Fruit fly (Drosophila melanogaster): ENCODE measurements around the gene CG9386.

Gene CG9386

dm6 chr3R:9513052-9513420 lies 42.2 kb downstream of the CG9386 start, which contains the start of the genes Ras85D and Rlb1:
Gene Ras85D, minus strand, starts transcription at chr3R:9513067.
Gene Rlb1, plus strand, starts transcription at chr3R:9513327.
- TF ChIP-seq CG32264 (GFP tag; optimal IDR thresholded peaks at IDR 0.05): no peak
- TF ChIP-seq HLH106 (tag; optimal IDR thresholded peaks at IDR 0.05): peak; percentile 77
- no peak for TF ChIP-seq Hr78 (GFP tag; optimal IDR thresholded peaks at IDR 0.05)
- TF ChIP-seq Jra (GFP tag; optimal IDR thresholded peaks at IDR 0.05): peak; percentile 68
- TF ChIP-seq lola (GFP tag; optimal IDR thresholded peaks at IDR 0.05): no peak
- TF ChIP-seq usp (GFP tag; optimal IDR thresholded peaks at IDR 0.05): no peak
- TF ChIP-seq psq (GFP tag; optimal IDR thresholded peaks at IDR 0.05): peak; percentile 62
- peak; percentile 78 for TF ChIP-seq Hnf4 (GFP tag; optimal IDR thresholded peaks at IDR 0.05)
- peak; percentile 76 for TF ChIP-seq fru (GFP tag; optimal IDR thresholded peaks at IDR 0.05)
- no peak for TF ChIP-seq pan (optimal IDR thresholded peaks at IDR 0.05)
- peak; percentile 7 for TF ChIP-seq jim (GFP tag; optimal IDR thresholded peaks at IDR 0.05)
- TF ChIP-seq tai (GFP tag; optimal IDR thresholded peaks at IDR 0.05): peak; percentile 93
- TF ChIP-seq Sp1 (GFP tag; optimal IDR thresholded peaks at IDR 0.05): peak; percentile 49
- TF ChIP-seq brk (GFP tag; optimal IDR thresholded peaks at IDR 0.05): peak; percentile 64
- peak; percentile 45 for TF ChIP-seq Myc (optimal IDR thresholded peaks at IDR 0.05)
- no peak for TF ChIP-seq Abd-B (GFP tag; optimal IDR thresholded peaks at IDR 0.05)
- TF ChIP-seq foxo (GFP tag; optimal IDR thresholded peaks at IDR 0.05): peak in 1 of 2 experiments; percentile 81
- TF ChIP-seq GATAd (GFP tag; optimal IDR thresholded peaks at IDR 0.05): no peak
- TF ChIP-seq Hr83 (GFP tag; optimal IDR thresholded peaks at IDR 0.05; ENCODE audit: poor library complexity, severe bottlenecking): peak; percentile 18
- TF ChIP-seq Dfd (GFP tag; optimal IDR thresholded peaks at IDR 0.05): no peak
- peak; percentile 68 for TF ChIP-seq br (GFP tag; optimal IDR thresholded peaks at IDR 0.05)
- TF ChIP-seq N (GFP tag; optimal IDR thresholded peaks at IDR 0.05): no peak
- no peak for TF ChIP-seq dmrt93B (GFP tag; optimal IDR thresholded peaks at IDR 0.05)
- TF ChIP-seq dl (GFP tag; optimal IDR thresholded peaks at IDR 0.05; ENCODE audit: insufficient read depth in 1 of 2, partially characterized antibody in 2 of 2): no peak
- no peak for TF ChIP-seq Mio (GFP tag; optimal IDR thresholded peaks at IDR 0.05)
- peak; percentile 77 for TF ChIP-seq sv (GFP tag; optimal IDR thresholded peaks at IDR 0.05)
- TF ChIP-seq woc (GFP tag; optimal IDR thresholded peaks at IDR 0.05): peak; percentile 57
- no peak for TF ChIP-seq Dif (GFP tag; optimal IDR thresholded peaks at IDR 0.05; ENCODE audit: partially characterized antibody)
- TF ChIP-seq ey (GFP tag; optimal IDR thresholded peaks at IDR 0.05): peak; percentile 80
- TF ChIP-seq Rel (GFP tag; optimal IDR thresholded peaks at IDR 0.05): no peak
- TF ChIP-seq Rel (tag; optimal IDR thresholded peaks at IDR 0.05): peak; percentile 21
- peak; percentile 70 for TF ChIP-seq rgr (GFP tag; optimal IDR thresholded peaks at IDR 0.05)
- TF ChIP-seq OdsH (GFP tag; optimal IDR thresholded peaks at IDR 0.05): peak; percentile 37
- peak; percentile 76 for TF ChIP-seq h (GFP tag; optimal IDR thresholded peaks at IDR 0.05)
- no peak for TF ChIP-seq Vsx2 (GFP tag; optimal IDR thresholded peaks at IDR 0.05; ENCODE audit: partially characterized antibody)
- TF ChIP-seq CG9705 (GFP tag; optimal IDR thresholded peaks at IDR 0.05): peak; percentile 50
- no peak for TF ChIP-seq CrebA (GFP tag; optimal IDR thresholded peaks at IDR 0.05; ENCODE audit: borderline replicate concordance)
- no peak for TF ChIP-seq sage (GFP tag; optimal IDR thresholded peaks at IDR 0.05)
- TF ChIP-seq dsf (GFP tag; optimal IDR thresholded peaks at IDR 0.05; ENCODE audit: borderline replicate concordance): peak; percentile 36

DNA sequence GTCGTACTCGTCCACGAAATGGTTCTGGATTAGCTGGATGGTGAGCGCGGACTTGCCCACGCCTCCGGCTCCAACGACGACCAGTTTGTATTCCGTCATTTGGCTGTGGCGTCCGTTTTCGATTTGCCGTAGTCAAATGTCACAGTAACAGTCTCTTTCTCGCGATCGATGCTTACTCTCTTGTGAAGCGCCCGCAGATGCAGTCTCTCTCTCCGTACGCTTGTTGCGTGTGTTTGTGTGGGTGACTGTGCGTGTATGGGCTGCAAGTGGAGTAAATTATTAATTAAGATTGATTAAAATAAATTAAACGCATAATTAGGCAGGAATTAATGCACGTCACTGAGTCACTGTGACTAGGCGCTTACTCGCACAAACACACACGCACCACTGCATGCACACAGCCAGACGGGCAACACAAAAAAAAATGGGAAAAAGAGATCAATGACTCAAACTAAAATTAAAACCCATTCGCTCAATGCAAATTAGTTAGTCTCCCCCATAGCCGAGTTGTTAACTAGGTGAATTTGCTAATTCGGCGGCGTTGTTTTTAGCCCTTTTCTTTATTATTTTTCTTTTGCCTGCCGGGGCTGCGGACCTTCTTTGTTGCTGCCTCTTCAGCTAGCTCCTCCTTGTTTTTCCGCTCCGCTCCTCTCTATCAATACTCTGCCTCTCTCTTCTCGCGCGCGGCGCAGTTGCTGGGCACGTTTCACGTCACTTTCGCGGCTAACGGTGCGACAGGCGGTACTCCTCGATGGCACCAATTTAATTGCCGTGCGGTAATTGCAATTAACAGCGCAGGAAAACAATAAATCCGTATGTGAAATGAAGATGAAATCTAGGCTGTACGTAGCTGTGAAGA lies 42.8 kb downstream of the CG9386 start:
- no peak for TF ChIP-seq sv (GFP tag; optimal IDR thresholded peaks at IDR 0.05)
- peak; percentile 29 for TF ChIP-seq Dif (GFP tag; optimal IDR thresholded peaks at IDR 0.05; ENCODE audit: partially characterized antibody)
- TF ChIP-seq dsf (GFP tag; optimal IDR thresholded peaks at IDR 0.05; ENCODE audit: borderline replicate concordance): no peak
- no peak for TF ChIP-seq OdsH (GFP tag; optimal IDR thresholded peaks at IDR 0.05)
- no peak for TF ChIP-seq sage (GFP tag; optimal IDR thresholded peaks at IDR 0.05)
- TF ChIP-seq Myc (optimal IDR thresholded peaks at IDR 0.05): no peak
- TF ChIP-seq dl (GFP tag; optimal IDR thresholded peaks at IDR 0.05; ENCODE audit: insufficient read depth in 1 of 2, partially characterized antibody in 2 of 2): peak in 1 of 2 experiments; percentile 57
- no peak for TF ChIP-seq Hr78 (GFP tag; optimal IDR thresholded peaks at IDR 0.05)

Data from whole organism, wandering third instar larva.